Fruit fly (Drosophila melanogaster) whole organism, wandering third instar larva: ENCODE data around the gene CG34169.

Experiments used
- Abd-B ChIP-seq: fragments of >200 bp; optimal IDR thresholded peaks from 2 replicates; lab custom pipeline; 2017; ENCODE audit warnings: missing biosample characterization, missing genetic modification characterization
- CG9705 ChIP-seq: fragments of 200-800 bp; sonication (Bioruptor generic); optimal IDR thresholded peaks from 2 replicates; lab custom pipeline; 2018; ENCODE audit warnings: missing biosample characterization, mild to moderate bottlenecking, missing genetic modification characterization
- Hr78 ChIP-seq: fragments of >200 bp; optimal IDR thresholded peaks from 2 replicates; lab custom pipeline; 2017; ENCODE audit warnings: missing biosample characterization, missing genetic modification characterization
- Jra ChIP-seq: sonication (Bioruptor generic); optimal IDR thresholded peaks from 2 replicates; lab custom pipeline; 2016; ENCODE audit warnings: missing biosample characterization, missing genetic modification characterization
- Myc ChIP-seq: fragments of >200 bp; optimal IDR thresholded peaks from 2 replicates; lab custom pipeline; 2017
- Vsx2 ChIP-seq: fragments of 200-300, 225-300 bp; sonication (Bioruptor generic); optimal IDR thresholded peaks from 2 replicates; lab custom pipeline; 2018; ENCODE audit warnings: missing biosample characterization, missing genetic modification characterization; ENCODE audit not compliant: partially characterized antibody
- br ChIP-seq: fragments of 200-800 bp; sonication (Bioruptor generic); optimal IDR thresholded peaks from 2 replicates; lab custom pipeline; 2016; ENCODE audit warnings: missing biosample characterization, missing genetic modification characterization
- dmrt93B ChIP-seq: fragments of 200-800 bp; sonication (Bioruptor generic); optimal IDR thresholded peaks from 2 replicates; lab custom pipeline; 2018; ENCODE audit warnings: missing biosample characterization, mild to moderate bottlenecking, missing genetic modification characterization
- ey ChIP-seq: fragments of 200-800 bp; sonication (Bioruptor generic); optimal IDR thresholded peaks from 2 replicates; lab custom pipeline; 2016; ENCODE audit warnings: missing biosample characterization, missing genetic modification characterization
- foxo ChIP-seq, 2 experiments: fragments of 200-800 bp; sonication (Bioruptor generic); optimal IDR thresholded peaks; 2 replicates in 1 of 2; 3 replicates in 1 of 2; lab custom pipeline; 2016 to 2017; ENCODE audit warnings: missing biosample characterization in 2 of 2, missing genetic modification characterization in 2 of 2
- h ChIP-seq: fragments of 200-800 bp; sonication (Bioruptor generic); optimal IDR thresholded peaks from 3 replicates; lab custom pipeline; 2016; ENCODE audit warnings: missing biosample characterization, mild to moderate bottlenecking, missing genetic modification characterization
- pan ChIP-seq: fragments of >200 bp; optimal IDR thresholded peaks from 2 replicates; lab custom pipeline; 2017
- psq ChIP-seq: fragments of 200-800 bp; sonication (Bioruptor generic); optimal IDR thresholded peaks from 3 replicates; lab custom pipeline; 2017; ENCODE audit warnings: missing biosample characterization, mild to moderate bottlenecking, missing genetic modification characterization, moderate library complexity
- usp ChIP-seq: fragments of >200 bp; optimal IDR thresholded peaks from 2 replicates; lab custom pipeline; 2017; ENCODE audit warnings: missing biosample characterization, missing genetic modification characterization

dm6 chr2L:17195197-17195596, 21.9 kb downstream of the CG34169 start:
- TF ChIP-seq Hr78: no peak
- TF ChIP-seq psq: no peak
- no peak for TF ChIP-seq Vsx2
- TF ChIP-seq CG9705 (GFP tag; lab: Kevin White, UChicago): no peak
- TF ChIP-seq ey (GFP tag; lab: Kevin White, UChicago): no peak
- no peak for TF ChIP-seq Myc (lab: Kevin White, UChicago)
- no peak for TF ChIP-seq br (GFP tag; lab: Kevin White, UChicago)
- no peak for TF ChIP-seq foxo (GFP tag; optimal IDR thresholded peaks at IDR 0.05; lab: Kevin White, UChicago)
- TF ChIP-seq dmrt93B: no peak
- no peak for TF ChIP-seq Abd-B (GFP tag; lab: Kevin White, UChicago)
- TF ChIP-seq h: no peak
- TF ChIP-seq usp: no peak
- TF ChIP-seq Jra (GFP tag; lab: Kevin White, UChicago): no peak
- no peak for TF ChIP-seq pan (lab: Kevin White, UChicago)
